Worm (Caenorhabditis elegans): ENCODE measurements around the gene nhr-168.
A peak's percentile ranks its signal among the peaks of the same experiment; 100 is the strongest.

The nhr-168 gene

ce11 chrV:13377130-13377529 lies 43.5 kb upstream of the nhr-168 start (continued):
- 0 out of 2 replicates have a peak, but pooled peaks have one; percentile 20 for TF ChIP-seq saeg-2 (GFP tag; IDR thresholded peaks at IDR 0.05)
- peak; percentile 52 for TF ChIP-seq pqm-1 (tag; optimal IDR thresholded peaks at IDR 0.05)
- no peak for TF ChIP-seq T26A8.4 (GFP tag; IDR thresholded peaks at IDR 0.05)

- TF ChIP-seq mep-1 (tag; optimal IDR thresholded peaks at IDR 0.05) (peak; percentile 17), aha-1 (tag) (peak; percentile 89), ctbp-1 (GFP tag; IDR thresholded peaks at IDR 0.05) (no peak), mes-2 (tag; optimal IDR thresholded peaks at IDR 0.05; ENCODE audit: poor library complexity, severe bottlenecking) (peak; percentile 18), nhr-25 (tag; optimal IDR thresholded peaks at IDR 0.05; ENCODE audit: borderline replicate concordance, insufficient read depth) (peak; percentile 84)
Observed at ce11 chrV:13375861-13376260, 42.2 kb upstream of the nhr-168 start.

DNA sequence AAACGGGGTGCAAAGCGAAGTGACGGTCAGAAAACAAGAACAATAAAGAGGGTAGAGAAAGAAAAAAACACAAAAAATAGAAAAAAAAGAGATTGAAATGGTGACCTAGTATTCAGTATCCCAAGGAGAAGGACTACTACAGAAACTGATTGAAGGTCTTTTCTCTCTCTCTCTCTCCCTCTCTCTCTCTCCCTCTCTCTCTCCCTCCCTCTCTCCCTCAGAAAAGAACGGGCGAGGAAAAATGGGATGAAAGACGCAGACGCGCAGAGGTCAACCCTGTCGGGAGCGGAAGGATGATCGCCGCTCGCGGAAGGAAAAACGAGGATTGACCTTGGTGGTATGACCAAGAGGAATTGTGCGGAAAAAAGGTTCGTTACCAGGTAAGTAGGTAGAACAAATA lies 40.9 kb upstream of the nhr-168 start:
- TF ChIP-seq mxl-3 (GFP tag; optimal IDR thresholded peaks at IDR 0.05) (peak; percentile 41), tra-1 (GFP tag; IDR thresholded peaks at IDR 0.05) (0 out of 2 replicates have a peak, but pooled peaks have one; percentile 55), hlh-30 (tag; optimal IDR thresholded peaks at IDR 0.05; ENCODE audit: insufficient read depth) (peak; percentile 43), nhr-237 (tag; optimal IDR thresholded peaks at IDR 0.05) (peak; percentile 30), pha-4 (GFP tag; IDR thresholded peaks at IDR 0.05) (peak; percentile 68; the same call in 1 of the 2 replicates), pha-4 (tag; optimal IDR thresholded peaks at IDR 0.05) (no peak), F44E2.7 (GFP tag; IDR thresholded peaks at IDR 0.05) (0 out of 2 replicates have a peak, but pooled peaks have one; percentile 28), mep-1 (tag; optimal IDR thresholded peaks at IDR 0.05) (peak; percentile 8), nhr-25 (tag; optimal IDR thresholded peaks at IDR 0.05; ENCODE audit: borderline replicate concordance, insufficient read depth) (peak; percentile 83), dmd-6 (GFP tag; IDR thresholded peaks at IDR 0.05) (peak; percentile 35; the same call in 1 of the 2 replicates), saeg-2 (GFP tag; IDR thresholded peaks at IDR 0.05) (no peak), nhr-28 (tag; optimal IDR thresholded peaks at IDR 0.05) (peak; percentile 53), madf-9 (GFP tag; conservative IDR thresholded peaks at IDR 0.05) (peak; percentile 79), T20F7.1 (GFP tag; optimal IDR thresholded peaks at IDR 0.05) (no peak), mdl-1 (tag; optimal IDR thresholded peaks at IDR 0.05) (peak in 1 of 2 experiments; percentile 20), daf-16 (GFP tag; optimal IDR thresholded peaks at IDR 0.05) (no peak), daf-16 (tag; optimal IDR thresholded peaks at IDR 0.05) (peak; percentile 3), dpl-1 (GFP tag; optimal IDR thresholded peaks at IDR 0.05) (no peak), lin-13 (GFP tag; optimal IDR thresholded peaks at IDR 0.05) (no peak), vab-7 (GFP tag; IDR thresholded peaks at IDR 0.05) (no peak), T26A8.4 (GFP tag; IDR thresholded peaks at IDR 0.05) (no peak), ceh-20 (GFP tag; IDR thresholded peaks at IDR 0.05) (no peak), dve-1 (tag; optimal IDR thresholded peaks at IDR 0.05; ENCODE audit: insufficient read depth) (peak; percentile 70), lsy-2 (tag; optimal IDR thresholded peaks at IDR 0.05) (peak in 1 of 2 experiments; percentile 39), lin-15B (tag; optimal IDR thresholded peaks at IDR 0.05) (no peak), aha-1 (tag) (peak; percentile 2), nhr-6 (tag; optimal IDR thresholded peaks at IDR 0.05) (peak; percentile 41), hlh-11 (tag; optimal IDR thresholded peaks at IDR 0.05) (peak; percentile 74), set-16 (GFP tag; IDR thresholded peaks at IDR 0.05) (peak; percentile 87)

DNA sequence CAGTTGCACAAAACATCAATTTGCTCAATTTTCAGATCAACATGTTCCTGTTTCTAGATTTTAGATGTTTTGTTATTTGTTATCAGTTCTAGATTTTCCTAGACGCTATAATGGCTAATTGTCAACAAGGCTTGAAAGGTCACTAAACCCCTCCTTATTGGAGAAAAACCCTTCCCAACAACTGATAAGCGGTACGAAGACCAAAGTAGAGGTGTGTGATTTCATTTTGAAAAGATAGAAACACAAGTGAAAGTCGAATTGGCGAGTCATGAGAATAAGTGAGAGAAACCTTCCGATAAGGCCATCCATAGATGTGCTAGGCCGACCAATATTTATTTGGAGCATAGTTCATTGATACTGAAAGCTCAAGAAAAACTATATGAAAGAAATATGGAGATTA lies 40.0 kb upstream of the nhr-168 start:
- no peak for TF ChIP-seq lin-15B (tag; optimal IDR thresholded peaks at IDR 0.05)
- peak; percentile 65 for TF ChIP-seq mep-1 (tag; optimal IDR thresholded peaks at IDR 0.05)
- peak; percentile 57 for TF ChIP-seq nhr-48 (tag; optimal IDR thresholded peaks at IDR 0.05)
- TF ChIP-seq pqm-1 (tag; optimal IDR thresholded peaks at IDR 0.05): peak; percentile 89
- TF ChIP-seq nhr-41 (GFP tag; IDR thresholded peaks at IDR 0.05): peak; percentile 70; the same call in 1 of the 2 replicates
- TF ChIP-seq F37D6.2 (tag; optimal IDR thresholded peaks at IDR 0.05): no peak
- TF ChIP-seq Y75B8A.6 (GFP tag; IDR thresholded peaks at IDR 0.05): no peak
- TF ChIP-seq vab-7 (GFP tag; IDR thresholded peaks at IDR 0.05): no peak
- TF ChIP-seq zag-1 (tag; optimal IDR thresholded peaks at IDR 0.05): no peak
- no peak for TF ChIP-seq D1046.2 (GFP tag; IDR thresholded peaks at IDR 0.05)
- no peak for TF ChIP-seq rbr-2 (tag; optimal IDR thresholded peaks at IDR 0.05)
- no peak for TF ChIP-seq mes-2 (tag; optimal IDR thresholded peaks at IDR 0.05; ENCODE audit: poor library complexity, severe bottlenecking)
- TF ChIP-seq ceh-82 (tag; optimal IDR thresholded peaks at IDR 0.05): no peak
- TF ChIP-seq daf-8 (GFP tag; IDR thresholded peaks at IDR 0.05): no peak
- no peak for TF ChIP-seq R02D3.7 (tag; optimal IDR thresholded peaks at IDR 0.05)
- TF ChIP-seq ceh-32 (tag; optimal IDR thresholded peaks at IDR 0.05; ENCODE audit: poor library complexity): no peak
- no peak for TF ChIP-seq zip-2 (tag; optimal IDR thresholded peaks at IDR 0.05)
- no peak for TF ChIP-seq lin-13 (GFP tag; optimal IDR thresholded peaks at IDR 0.05)
- no peak for TF ChIP-seq set-16 (GFP tag; IDR thresholded peaks at IDR 0.05)
- TF ChIP-seq saeg-2 (GFP tag; IDR thresholded peaks at IDR 0.05): no peak
- TF ChIP-seq tra-1 (GFP tag; IDR thresholded peaks at IDR 0.05): peak; percentile 58; the same call in 1 of the 2 replicates
- TF ChIP-seq nhr-76 (tag; optimal IDR thresholded peaks at IDR 0.05): no peak
